Fruit fly (Drosophila melanogaster): ENCODE results near the gene Ir7c.

Gene Ir7c

DNA sequence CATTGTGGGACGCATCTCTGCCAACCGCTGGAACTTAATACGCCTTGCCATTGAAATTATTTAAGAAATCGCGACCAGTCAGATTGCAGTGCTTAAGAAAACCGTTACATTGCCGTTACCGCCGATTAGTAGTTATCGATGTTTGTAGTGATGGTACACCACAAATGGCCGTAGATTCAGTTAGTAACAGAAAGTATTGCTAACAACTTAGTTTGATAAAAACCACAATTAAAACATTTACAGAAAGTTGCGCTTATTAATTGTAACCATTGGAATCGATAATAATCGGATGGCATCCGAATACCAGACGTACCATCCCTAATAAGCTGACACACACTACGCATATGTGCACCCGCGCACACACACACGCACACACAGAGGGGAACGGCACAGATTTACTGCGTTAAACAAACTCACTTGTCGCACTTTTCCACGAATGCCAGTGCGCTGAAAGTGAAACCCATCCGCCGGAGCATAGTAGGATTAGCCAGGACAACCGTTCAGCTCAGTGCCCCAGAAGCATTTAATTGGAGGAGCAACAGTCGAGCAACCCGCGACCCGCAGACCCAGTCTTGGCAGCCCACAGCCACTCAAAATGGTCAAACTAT, 46.0 kb downstream of the Ir7c start, which contains the start of the genes hdm and Ykt6 (continued):
- TF ChIP-seq CG5180 (GFP tag; optimal IDR thresholded peaks at IDR 0.05) (peak; percentile 21), hth (optimal IDR thresholded peaks at IDR 0.05) (no peak), grn (GFP tag; optimal IDR thresholded peaks at IDR 0.05) (no peak), Max (GFP tag; optimal IDR thresholded peaks at IDR 0.05) (peak; percentile 56), Med (GFP tag) (peak; percentile 97), CG12659 (GFP tag; optimal IDR thresholded peaks at IDR 0.05) (peak; percentile 81), sob (GFP tag; IDR thresholded peaks at IDR 0.05) (peak; percentile 90), odd (GFP tag; optimal IDR thresholded peaks at IDR 0.05) (no peak), exex (tag; optimal IDR thresholded peaks at IDR 0.05) (peak; percentile 49), cad (GFP tag; optimal IDR thresholded peaks at IDR 0.05) (no peak), Mrtf (GFP tag; IDR thresholded peaks at IDR 0.05) (peak; percentile 65; the same call in 2 of the 3 replicates), Ssrp (tag; optimal IDR thresholded peaks at IDR 0.05) (peak; percentile 53), CG11093 (GFP tag; IDR thresholded peaks at IDR 0.05) (peak; percentile 68), CG18262 (tag; optimal IDR thresholded peaks at IDR 0.05) (peak; percentile 69), shn (GFP tag; optimal IDR thresholded peaks at IDR 0.05) (peak; percentile 83), br (optimal IDR thresholded peaks at IDR 0.05) (no peak), Dfd (GFP tag; optimal IDR thresholded peaks at IDR 0.05) (no peak), tup (GFP tag; optimal IDR thresholded peaks at IDR 0.05) (peak; percentile 60), ab (GFP tag; optimal IDR thresholded peaks at IDR 0.05) (no peak), Aef1 (GFP tag; IDR thresholded peaks at IDR 0.05) (peak; percentile 72; the same call in 2 of the 3 replicates), CG17361 (GFP tag; IDR thresholded peaks at IDR 0.05) (no peak; the same call in 2 of the 3 replicates), kay (GFP tag; optimal IDR thresholded peaks at IDR 0.05) (peak; percentile 79), CG14441 (GFP tag; IDR thresholded peaks at IDR 0.05) (peak; percentile 84), hkb (optimal IDR thresholded peaks at IDR 0.05) (no peak), hkb (GFP tag; IDR thresholded peaks at IDR 0.05) (peak; percentile 87), Eip74EF (GFP tag; optimal IDR thresholded peaks at IDR 0.05) (no peak), Ets65A (GFP tag) (peak; percentile 98), Jarid2 (GFP tag; optimal IDR thresholded peaks at IDR 0.05) (no peak), trh (GFP tag; optimal IDR thresholded peaks at IDR 0.05) (peak; percentile 34), CG6689 (GFP tag; IDR thresholded peaks at IDR 0.05) (peak; percentile 77), CG13296 (GFP tag; optimal IDR thresholded peaks at IDR 0.05) (peak; percentile 59), danr (GFP tag; IDR thresholded peaks at IDR 0.05) (peak; percentile 71; the same call in 1 of the 2 replicates), nerfin-2 (GFP tag; IDR thresholded peaks at IDR 0.05; ENCODE audit: partially characterized antibody) (peak; percentile 94), mam (GFP tag; optimal IDR thresholded peaks at IDR 0.05) (peak; percentile 84), CG9876 (GFP tag; optimal IDR thresholded peaks at IDR 0.05) (peak; percentile 37), CG12942 (GFP tag; optimal IDR thresholded peaks at IDR 0.05) (peak; percentile 80), GATAe (GFP tag; conservative IDR thresholded peaks at IDR 0.05) (no peak), MTF-1 (GFP tag; optimal IDR thresholded peaks at IDR 0.05; ENCODE audit: borderline replicate concordance) (no peak), tin (GFP tag; optimal IDR thresholded peaks at IDR 0.05) (peak; percentile 83), Optix (GFP tag; IDR thresholded peaks at IDR 0.05) (peak; percentile 85; the same call in 2 of the 3 replicates), gt (GFP tag; IDR thresholded peaks at IDR 0.05) (peak; percentile 53), klu (GFP tag; IDR thresholded peaks at IDR 0.05) (no peak), ewg (GFP tag; optimal IDR thresholded peaks at IDR 0.05) (peak; percentile 85), CG1792 (GFP tag; optimal IDR thresholded peaks at IDR 0.05) (peak; percentile 64), CG33557 (GFP tag; optimal IDR thresholded peaks at IDR 0.05) (peak; percentile 66), cas (GFP tag; IDR thresholded peaks at IDR 0.05) (peak; percentile 45; the same call in 1 of the 2 replicates), CG9215 (GFP tag; IDR thresholded peaks at IDR 0.05) (peak; percentile 74), CG2129 (GFP tag; IDR thresholded peaks at IDR 0.05; ENCODE audit: partially characterized antibody) (peak; percentile 93), CG1233 (GFP tag; optimal IDR thresholded peaks at IDR 0.05) (peak; percentile 56), CG2202 (tag; optimal IDR thresholded peaks at IDR 0.05) (peak; percentile 59), CG7963 (GFP tag; IDR thresholded peaks at IDR 0.05; ENCODE audit: partially characterized antibody) (peak; percentile 77)

Measured in whole organism, embryonic.